Fruit fly (Drosophila melanogaster) whole organism, pupa: ENCODE measurements around the gene CG32483.

Experiments
- CG13204 ChIP-seq: fragments of 200-800 bp; sonication (Bioruptor generic); optimal IDR thresholded peaks from 2 replicates; lab custom pipeline; 2018; ENCODE audit warnings: missing biosample characterization, mild to moderate bottlenecking, missing genetic modification characterization, moderate library complexity
- CG14655 ChIP-seq: fragments of 200-800 bp; sonication (Bioruptor generic); optimal IDR thresholded peaks from 3 replicates; lab custom pipeline; 2017; ENCODE audit warnings: mild to moderate bottlenecking, missing biosample characterization, missing genetic modification reagents, missing genetic modification characterization
- CG17806 ChIP-seq: fragments of 200-800 bp; sonication (Bioruptor generic); optimal IDR thresholded peaks from 2 replicates; lab custom pipeline; 2018; ENCODE audit warnings: missing biosample characterization, mild to moderate bottlenecking, missing genetic modification characterization, moderate library complexity
- Ets98B ChIP-seq: fragments of 200-800 bp; sonication (Bioruptor generic); IDR thresholded peaks from 2 replicates; pipeline ENCODE4 v1.3.6; 2022; ENCODE audit warnings: missing biosample characterization, missing genetic modification characterization
- Snoo ChIP-seq: fragments of 200-800 bp; sonication (Bioruptor generic); optimal IDR thresholded peaks from 3 replicates; lab custom pipeline; 2017; ENCODE audit warnings: missing biosample characterization, mild to moderate bottlenecking, missing genetic modification characterization, inconsistent platforms
- fd96Ca ChIP-seq: fragments of 200-800 bp; sonication (Bioruptor generic); IDR thresholded peaks from 3 replicates; pipeline ENCODE4 v1.3.6; 2022; ENCODE audit warnings: missing biosample characterization, missing genetic modification characterization

dm6 chr3L:663880-664279 lies 26.0 kb downstream of the CG32483 start:
- TF ChIP-seq Ets98B (GFP tag; lab: Robert Waterston, UW) (peak; percentile 24; the same call in 1 of the 2 replicates), Snoo (peak; percentile 73), CG13204 (GFP tag; lab: Kevin White, UChicago) (peak; percentile 29), CG17806 (tag; lab: Kevin White, UChicago) (peak; percentile 43), CG14655 (GFP tag; lab: Kevin White, UChicago) (peak; percentile 45), fd96Ca (peak; percentile 59; the same call in 2 of the 3 replicates)
